Worm (Caenorhabditis elegans): ENCODE measurements around the gene mdt-4.
A peak's percentile ranks its signal among the peaks of the same experiment; 100 is the strongest.

mdt-4 gene

ce11 chrII:4955353-4955752 is 11.6 kb upstream of the mdt-4 start, which contains the start of gene pbs-3:
TSS of gene pbs-3 (minus strand) at chrII:4955427.
- no peak for TF ChIP-seq him-1 (tag; optimal IDR thresholded peaks at IDR 0.05)
- TF ChIP-seq W03F9.2 (tag; optimal IDR thresholded peaks at IDR 0.05): peak; percentile 38

ce11 chrII:4954099-4954959 is 10.6 kb upstream of the mdt-4 start:
- no peak for TF ChIP-seq him-1 (tag; optimal IDR thresholded peaks at IDR 0.05)
- no peak for TF ChIP-seq W03F9.2 (tag; optimal IDR thresholded peaks at IDR 0.05)
- no peak for TF ChIP-seq dao-5 (tag; optimal IDR thresholded peaks at IDR 0.05)

DNA sequence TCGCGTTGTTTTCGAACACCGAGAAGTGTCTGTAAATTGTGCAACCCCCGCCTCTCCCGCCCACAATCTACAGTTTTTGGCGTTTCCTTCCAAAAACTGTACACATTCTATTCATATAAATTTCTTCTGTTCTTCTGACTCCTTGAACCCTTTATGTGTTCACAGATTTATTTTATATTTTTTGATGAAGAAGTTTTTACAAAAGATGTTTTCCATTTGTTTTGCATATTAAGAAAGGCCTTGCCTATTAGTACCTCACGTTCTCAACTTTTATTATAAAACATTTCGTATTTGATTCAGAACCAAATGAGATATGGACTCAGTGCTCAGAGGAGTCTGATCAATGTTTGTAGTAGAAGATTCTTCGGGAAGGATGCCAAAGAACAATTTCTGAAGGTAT is 9.5 kb upstream of the mdt-4 start, which contains the start of gene ndx-3:
Gene ndx-3 (plus strand): TSS at position 301 of the 400 bp plus-strand sequence.
- TF ChIP-seq W03F9.2 (tag; optimal IDR thresholded peaks at IDR 0.05): no peak
- no peak for TF ChIP-seq him-1 (tag; optimal IDR thresholded peaks at IDR 0.05)
- no peak for TF ChIP-seq dao-5 (tag; optimal IDR thresholded peaks at IDR 0.05)

DNA sequence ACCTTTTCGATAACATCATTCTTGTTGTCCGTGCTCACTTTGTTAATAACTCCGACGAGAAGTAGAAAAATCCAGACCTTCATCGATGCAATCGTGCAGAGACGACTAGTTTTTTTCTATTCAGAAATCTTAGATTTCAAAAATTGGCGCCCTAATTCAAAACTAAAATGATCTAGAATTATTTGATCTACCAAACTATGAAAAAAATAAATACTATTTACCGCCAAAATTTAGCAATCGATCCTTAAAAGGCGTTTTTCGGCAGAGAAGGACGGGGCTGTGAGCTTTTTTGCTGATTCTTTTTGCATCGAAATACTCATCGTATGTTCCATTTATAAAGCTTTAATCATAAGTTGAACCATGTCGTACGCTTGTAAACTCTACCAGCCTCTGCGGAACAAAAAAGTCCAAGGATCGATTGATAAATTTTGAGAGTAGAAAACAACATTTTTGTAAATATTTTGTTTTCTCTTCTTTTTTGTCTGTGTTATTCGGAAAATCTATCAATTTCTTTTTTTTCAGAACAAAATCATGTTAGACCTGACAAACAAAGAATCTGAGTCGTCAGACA is 5.7 kb upstream of the mdt-4 start, which contains the start of the genes try-1 and zyg-12:
Gene try-1 (minus strand): TSS at position 148 of the 571 bp plus-strand sequence.
Gene zyg-12 (plus strand): TSS at position 521 of the 571 bp plus-strand sequence.
- TF ChIP-seq W03F9.2 (tag; optimal IDR thresholded peaks at IDR 0.05): no peak
- TF ChIP-seq him-1 (tag; optimal IDR thresholded peaks at IDR 0.05): no peak
- no peak for TF ChIP-seq dao-5 (tag; optimal IDR thresholded peaks at IDR 0.05)

DNA sequence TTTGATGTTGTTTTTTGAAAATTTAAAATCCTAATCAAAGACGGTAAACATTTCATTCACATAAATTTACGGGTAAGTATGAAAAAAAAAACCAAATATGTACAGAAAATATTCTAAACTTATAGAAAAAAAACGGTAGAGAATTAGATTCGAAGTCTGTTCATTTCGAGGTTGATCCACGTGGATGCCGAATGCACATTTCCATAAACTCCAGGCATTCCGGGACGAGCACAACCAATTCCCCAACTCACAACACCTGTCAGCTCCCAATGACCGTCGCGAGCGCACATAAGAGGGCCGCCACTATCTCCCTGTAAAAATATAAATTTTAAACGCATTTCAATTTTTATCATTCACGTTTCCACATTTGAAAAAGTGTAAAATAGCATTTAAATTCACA is 4.4 kb upstream of the mdt-4 start:
- no peak for TF ChIP-seq him-1 (tag; optimal IDR thresholded peaks at IDR 0.05)
- TF ChIP-seq W03F9.2 (tag; optimal IDR thresholded peaks at IDR 0.05): no peak
- TF ChIP-seq dao-5 (tag; optimal IDR thresholded peaks at IDR 0.05): no peak

- TF ChIP-seq W03F9.2 (tag; optimal IDR thresholded peaks at IDR 0.05) (no peak), dao-5 (tag; optimal IDR thresholded peaks at IDR 0.05) (no peak), him-1 (tag; optimal IDR thresholded peaks at IDR 0.05) (no peak)
Measured at ce11 chrII:4946775-4947174, 3.0 kb upstream of the mdt-4 start.

DNA sequence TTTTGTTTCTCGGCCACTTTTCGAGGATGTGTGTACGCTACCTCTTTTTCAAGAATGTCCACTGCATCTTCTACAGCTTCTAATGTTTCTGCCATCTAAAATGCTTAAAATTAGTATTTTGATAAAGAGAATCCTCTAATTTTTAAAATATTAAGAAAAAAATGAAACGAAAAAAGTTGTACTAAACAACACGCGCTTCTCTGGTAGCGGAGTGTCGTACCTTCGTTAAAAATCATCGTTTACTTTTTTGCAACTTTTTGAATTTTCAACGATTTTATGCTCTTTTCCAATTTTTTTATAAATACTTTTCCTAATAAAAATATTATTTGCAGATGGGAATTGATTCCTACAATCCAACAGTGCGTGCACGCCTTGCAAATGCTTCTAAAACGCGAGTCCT is 1.9 kb upstream of the mdt-4 start, which contains the start of the genes gldi-11 and ZK546.2:
Gene gldi-11 (minus strand): TSS at position 95 of the 400 bp plus-strand sequence.
Gene ZK546.2 (plus strand): TSS at position 333 of the 400 bp plus-strand sequence.
- no peak for TF ChIP-seq W03F9.2 (tag; optimal IDR thresholded peaks at IDR 0.05)
- no peak for TF ChIP-seq dao-5 (tag; optimal IDR thresholded peaks at IDR 0.05)
- TF ChIP-seq him-1 (tag; optimal IDR thresholded peaks at IDR 0.05): no peak

ce11 chrII:4942829-4943228 is 920 bp downstream of the mdt-4 start:
- TF ChIP-seq dao-5 (tag; optimal IDR thresholded peaks at IDR 0.05) (no peak), him-1 (tag; optimal IDR thresholded peaks at IDR 0.05) (no peak), W03F9.2 (tag; optimal IDR thresholded peaks at IDR 0.05) (no peak)

DNA sequence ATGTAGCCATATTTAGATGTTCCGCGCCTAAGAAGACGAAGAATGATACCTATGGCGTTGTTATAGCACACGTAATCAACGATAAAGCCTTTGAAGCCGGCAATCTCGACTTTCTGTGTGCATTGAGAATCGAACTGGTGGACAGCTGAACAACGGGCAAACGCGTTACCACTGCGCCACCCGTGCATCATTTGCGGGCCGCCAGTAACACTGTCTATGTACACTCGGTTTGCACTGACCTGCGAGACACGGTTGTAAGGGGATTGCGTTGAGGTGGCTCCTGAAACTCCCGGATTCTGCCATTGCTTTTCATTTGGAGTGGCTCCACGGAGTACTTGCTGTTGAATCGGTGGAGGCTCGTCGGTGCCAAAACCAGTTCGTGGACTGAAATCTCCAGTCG is 1.4 kb downstream of the mdt-4 start:
- TF ChIP-seq him-1 (tag; optimal IDR thresholded peaks at IDR 0.05): no peak
- peak; percentile 44 for TF ChIP-seq dao-5 (tag; optimal IDR thresholded peaks at IDR 0.05)
- TF ChIP-seq W03F9.2 (tag; optimal IDR thresholded peaks at IDR 0.05): no peak

ce11 chrII:4941541-4942206 is 2.1 kb downstream of the mdt-4 start, which contains the start of gene ZK546.19:
TSS of gene ZK546.19 (plus strand) at chrII:4941726.
- TF ChIP-seq him-1 (tag; optimal IDR thresholded peaks at IDR 0.05) (no peak), W03F9.2 (tag; optimal IDR thresholded peaks at IDR 0.05) (no peak), dao-5 (tag; optimal IDR thresholded peaks at IDR 0.05) (no peak)

DNA sequence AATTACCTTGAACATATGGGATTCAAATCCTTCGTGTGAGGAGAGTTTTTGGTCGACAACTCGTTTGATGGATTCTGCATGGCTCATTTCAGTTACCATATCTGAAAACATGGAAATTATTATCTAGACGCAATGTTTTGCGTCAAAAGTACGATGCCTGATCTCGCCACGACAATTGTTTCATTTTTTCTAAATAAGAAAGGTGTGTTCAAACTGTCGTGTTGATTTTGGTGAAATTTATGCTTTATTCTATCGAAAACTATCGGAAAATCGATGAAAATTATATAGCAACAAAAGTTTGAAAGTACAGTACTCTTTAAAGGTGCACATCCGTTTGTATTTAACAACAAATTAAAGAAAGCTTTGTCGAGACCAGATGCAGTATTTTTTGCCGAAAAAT is 2.7 kb downstream of the mdt-4 start, which contains the start of gene cblc-1:
Gene cblc-1 (minus strand): TSS at position 101 of the 400 bp plus-strand sequence.
- TF ChIP-seq W03F9.2 (tag; optimal IDR thresholded peaks at IDR 0.05) (no peak), him-1 (tag; optimal IDR thresholded peaks at IDR 0.05) (no peak), dao-5 (tag; optimal IDR thresholded peaks at IDR 0.05) (no peak)

ce11 chrII:4937743-4938142 is 6.0 kb downstream of the mdt-4 start, which contains the start of gene ZK546.4:
TSS of gene ZK546.4 (plus strand) at chrII:4938043.
- TF ChIP-seq him-1 (tag; optimal IDR thresholded peaks at IDR 0.05): no peak

ce11 chrII:4935518-4935917 is 8.2 kb downstream of the mdt-4 start, which contains the start of gene ZK546.5:
TSS of gene ZK546.5 (plus strand) at chrII:4935818.
- no peak for TF ChIP-seq W03F9.2 (tag; optimal IDR thresholded peaks at IDR 0.05)
- TF ChIP-seq dao-5 (tag; optimal IDR thresholded peaks at IDR 0.05): no peak
- no peak for TF ChIP-seq him-1 (tag; optimal IDR thresholded peaks at IDR 0.05)
